Fruit fly (Drosophila melanogaster) whole organism, embryonic: Measurements from ENCODE around the gene Ilp6.

Experiments
- ATbp ChIP-seq: fragments of 200-800 bp; sonication (Bioruptor generic); optimal IDR thresholded peaks from 2 replicates; lab custom pipeline; 2017; ENCODE audit warnings: missing biosample characterization, mild to moderate bottlenecking, missing genetic modification characterization, missing genetic modification reagents
- Antp ChIP-seq: fragments of 200-800 bp; sonication (Bioruptor generic); optimal IDR thresholded peaks from 3 replicates; lab custom pipeline; 2016; ENCODE audit warnings: missing biosample characterization, missing genetic modification characterization
- CG10267 ChIP-seq: fragments of 200-800 bp; sonication (Bioruptor generic); optimal IDR thresholded peaks from 2 replicates; lab custom pipeline; 2018; ENCODE audit warnings: missing biosample characterization, mild to moderate bottlenecking, missing genetic modification characterization, moderate library complexity
- CG10321 ChIP-seq: fragments of 200-800 bp; sonication (Bioruptor generic); IDR thresholded peaks from 2 replicates; pipeline ENCODE4 v1.3.6; 2022; ENCODE audit warnings: missing biosample characterization, missing genetic modification characterization
- CG10366 ChIP-seq: fragments of 200-800 bp; sonication (Bioruptor generic); IDR thresholded peaks from 2 replicates; pipeline ENCODE4 v1.3.6; 2022; ENCODE audit warnings: missing biosample characterization, missing genetic modification characterization
- CG13424 ChIP-seq: fragments of 200-800 bp; sonication (Bioruptor generic); optimal IDR thresholded peaks from 2 replicates; lab custom pipeline; 2019; ENCODE audit warnings: missing biosample characterization, mild to moderate bottlenecking, missing genetic modification characterization, moderate library complexity
- CG13894 ChIP-seq: fragments of 200-800 bp; sonication (Bioruptor generic); optimal IDR thresholded peaks from 3 replicates; lab custom pipeline; 2018; ENCODE audit warnings: missing biosample characterization, mild to moderate bottlenecking, missing genetic modification characterization, moderate library complexity
- CG14014 ChIP-seq: fragments of 200-800 bp; sonication (Bioruptor generic); IDR thresholded peaks from 2 replicates; pipeline ENCODE4 v1.3.6; 2022; ENCODE audit warnings: missing biosample characterization, missing genetic modification characterization
- CG15514 ChIP-seq: fragments of 200-800 bp; sonication (Bioruptor generic); optimal IDR thresholded peaks from 3 replicates; lab custom pipeline; 2017; ENCODE audit warnings: missing biosample characterization, missing genetic modification characterization, mild to moderate bottlenecking, moderate library complexity, missing genetic modification reagents
- CG16779 ChIP-seq: fragments of 200-800 bp; sonication (Bioruptor generic); IDR thresholded peaks from 2 replicates; pipeline ENCODE4 v1.3.6; 2022; ENCODE audit warnings: missing biosample characterization, missing genetic modification characterization
- CG17359 ChIP-seq: fragments of 200-800 bp; sonication (Bioruptor generic); optimal IDR thresholded peaks from 3 replicates; lab custom pipeline; 2018; ENCODE audit warnings: missing biosample characterization, mild to moderate bottlenecking, missing genetic modification characterization, moderate library complexity
- CG18476 ChIP-seq: fragments of 200-800 bp; sonication (Bioruptor generic); optimal IDR thresholded peaks from 2 replicates; lab custom pipeline; 2016; ENCODE audit warnings: missing biosample characterization, mild to moderate bottlenecking, missing genetic modification characterization
- CG2120 ChIP-seq: fragments of 200-800 bp; sonication (Bioruptor generic); optimal IDR thresholded peaks from 3 replicates; lab custom pipeline; 2016; ENCODE audit warnings: missing biosample characterization, missing genetic modification characterization
- CG31441 ChIP-seq: fragments of 200-800 bp; sonication (Bioruptor generic); IDR thresholded peaks from 2 replicates; pipeline ENCODE4 v1.3.6; 2022; ENCODE audit warnings: missing biosample characterization, missing genetic modification characterization
- CG3281 ChIP-seq: fragments of 200-800 bp; sonication (Bioruptor generic); optimal IDR thresholded peaks from 3 replicates; lab custom pipeline; 2017; ENCODE audit warnings: missing biosample characterization, mild to moderate bottlenecking, missing genetic modification characterization
- CG33557 ChIP-seq: fragments of 200-800 bp; sonication (Bioruptor generic); optimal IDR thresholded peaks from 2 replicates; lab custom pipeline; 2019; ENCODE audit warnings: missing biosample characterization, mild to moderate bottlenecking, missing genetic modification characterization, moderate library complexity
- CG4328 ChIP-seq: fragments of 200-800 bp; sonication (Bioruptor generic); optimal IDR thresholded peaks from 3 replicates; lab custom pipeline; 2017; ENCODE audit warnings: missing biosample characterization, missing genetic modification reagents, missing genetic modification characterization
- CG4360 ChIP-seq: fragments of 200-800 bp; sonication (Bioruptor generic); IDR thresholded peaks from 2 replicates; pipeline ENCODE4 v1.3.6; 2022; ENCODE audit warnings: missing biosample characterization, missing genetic modification characterization
- CG8388 ChIP-seq: fragments of 200-800 bp; sonication (Bioruptor generic); optimal IDR thresholded peaks from 2 replicates; lab custom pipeline; 2019; ENCODE audit warnings: missing biosample characterization, mild to moderate bottlenecking, missing genetic modification characterization, moderate library complexity
- CHES-1-like ChIP-seq: fragments of 200-800 bp; sonication (Bioruptor generic); optimal IDR thresholded peaks from 2 replicates; lab custom pipeline; 2016; ENCODE audit warnings: missing biosample characterization, missing genetic modification characterization
- Camta ChIP-seq: fragments of 200-800 bp; sonication (Bioruptor generic); optimal IDR thresholded peaks from 2 replicates; lab custom pipeline; 2016; ENCODE audit warnings: missing biosample characterization, missing genetic modification characterization
- D19A ChIP-seq: fragments of 200-800 bp; optimal IDR thresholded peaks from 3 replicates; lab custom pipeline; 2019; ENCODE audit warnings: missing biosample characterization, mild to moderate bottlenecking, missing genetic modification characterization, moderate library complexity
- Dek ChIP-seq: fragments of 200-800 bp; sonication (Bioruptor generic); optimal IDR thresholded peaks from 3 replicates; lab custom pipeline; 2019; ENCODE audit warnings: missing biosample characterization, mild to moderate bottlenecking, missing genetic modification characterization, moderate library complexity
- Drgx ChIP-seq: fragments of 200-800 bp; sonication (Bioruptor generic); IDR thresholded peaks from 2 replicates; pipeline ENCODE4 v1.3.6; 2022; ENCODE audit warnings: missing biosample characterization, missing genetic modification characterization
- ERR ChIP-seq: fragments of 200-800 bp; sonication (Bioruptor generic); optimal IDR thresholded peaks from 2 replicates; lab custom pipeline; 2016; ENCODE audit warnings: missing biosample characterization, missing genetic modification characterization
- Gsc ChIP-seq: fragments of 200-800 bp; sonication (Bioruptor generic); IDR thresholded peaks from 2 replicates; pipeline ENCODE4 v1.3.6; 2022; ENCODE audit warnings: missing biosample characterization, missing genetic modification characterization
- HLH3B ChIP-seq: fragments of 200-800 bp; sonication (Bioruptor generic); IDR thresholded peaks from 2 replicates; pipeline ENCODE4 v1.3.6; 2022; ENCODE audit warnings: missing biosample characterization, missing genetic modification characterization
- Hmx ChIP-seq: fragments of 200-800 bp; sonication (Bioruptor generic); optimal IDR thresholded peaks from 2 replicates; lab custom pipeline; 2016; ENCODE audit warnings: missing biosample characterization, missing genetic modification characterization
- Med ChIP-seq: fragments of 200-800 bp; sonication (Bioruptor generic); peaks from one replicate; lab custom pipeline; 2016; ENCODE audit warnings: missing biosample characterization, missing genetic modification characterization, mild to moderate bottlenecking, inconsistent platforms, moderate library complexity
- Mrtf ChIP-seq: fragments of 200-800 bp; sonication (Bioruptor generic); IDR thresholded peaks from 3 replicates; pipeline ENCODE4 v1.3.6; 2022; ENCODE audit warnings: missing biosample characterization, missing genetic modification characterization
- NK7.1 ChIP-seq: fragments of 200-800 bp; sonication (Bioruptor generic); optimal IDR thresholded peaks from 3 replicates; lab custom pipeline; 2016; ENCODE audit warnings: missing biosample characterization, missing genetic modification characterization
- bcd ChIP-seq: fragments of 200-800 bp; sonication (Bioruptor generic); optimal IDR thresholded peaks from 2 replicates; lab custom pipeline; 2017; ENCODE audit warnings: missing biosample characterization, mild to moderate bottlenecking, missing genetic modification characterization
- corto ChIP-seq: fragments of 200-800 bp; sonication (Bioruptor generic); optimal IDR thresholded peaks from 2 replicates; lab custom pipeline; 2016; ENCODE audit warnings: missing biosample characterization, mild to moderate bottlenecking, missing genetic modification characterization, moderate library complexity
- crp ChIP-seq, 2 experiments: fragments of 200-800 bp; sonication (Bioruptor generic); optimal IDR thresholded peaks; 2 replicates in 1 of 2; 3 replicates in 1 of 2; lab custom pipeline; 2017; ENCODE audit warnings: missing biosample characterization in 2 of 2, missing genetic modification characterization in 2 of 2, mild to moderate bottlenecking in 1 of 2, moderate library complexity in 1 of 2
- ems ChIP-seq: fragments of 200-800 bp; sonication (Bioruptor generic); optimal IDR thresholded peaks from 3 replicates; lab custom pipeline; 2016; ENCODE audit warnings: missing biosample characterization, missing genetic modification characterization
- eve ChIP-seq, 2 experiments: fragments of >200 bp; optimal IDR thresholded peaks; 2 replicates each; lab custom pipeline; 2017; ENCODE audit warnings: missing biosample characterization in 2 of 2, missing genetic modification characterization in 2 of 2
- grn ChIP-seq: fragments of 200-800 bp; sonication (Bioruptor generic); optimal IDR thresholded peaks from 3 replicates; lab custom pipeline; 2017; ENCODE audit warnings: missing biosample characterization, missing genetic modification characterization
- hb ChIP-seq: fragments of 200-800 bp; sonication (Bioruptor generic); IDR thresholded peaks from 3 replicates; pipeline ENCODE4 v1.3.6; 2022; ENCODE audit warnings: missing biosample characterization, missing genetic modification characterization; ENCODE audit not compliant: partially characterized antibody
- jumu ChIP-seq: fragments of 200-800 bp; sonication (Bioruptor generic); optimal IDR thresholded peaks from 3 replicates; lab custom pipeline; 2016; ENCODE audit warnings: missing biosample characterization, missing genetic modification characterization
- kni ChIP-seq: fragments of 200-800 bp; sonication (Bioruptor generic); optimal IDR thresholded peaks from 3 replicates; lab custom pipeline; 2017; ENCODE audit warnings: mild to moderate bottlenecking, missing biosample characterization, missing genetic modification reagents, missing genetic modification characterization
- luna ChIP-seq: fragments of 200-800 bp; sonication (Bioruptor generic); optimal IDR thresholded peaks from 2 replicates; lab custom pipeline; 2016; ENCODE audit warnings: missing biosample characterization, missing genetic modification characterization
- mam ChIP-seq: fragments of 200-800 bp; sonication (Bioruptor generic); optimal IDR thresholded peaks from 3 replicates; lab custom pipeline; 2016; ENCODE audit warnings: missing biosample characterization, missing genetic modification characterization
- onecut ChIP-seq: fragments of 200-800 bp; sonication (Bioruptor generic); IDR thresholded peaks from 2 replicates; pipeline ENCODE4 v1.3.6; 2022; ENCODE audit warnings: missing biosample characterization, missing genetic modification characterization
- ro ChIP-seq: fragments of 200-800 bp; sonication (Bioruptor generic); IDR thresholded peaks from 2 replicates; pipeline ENCODE4 v1.3.6; 2022; ENCODE audit warnings: missing biosample characterization, missing genetic modification characterization
- sens-2 ChIP-seq: fragments of 200-800 bp; sonication (Bioruptor generic); IDR thresholded peaks from 2 replicates; pipeline ENCODE4 v1.3.6; 2022; ENCODE audit warnings: missing biosample characterization, missing genetic modification characterization
- stc ChIP-seq: fragments of 200-800 bp; sonication (Bioruptor generic); IDR thresholded peaks from 2 replicates; pipeline ENCODE4 v1.3.6; 2022; ENCODE audit warnings: missing biosample characterization, missing genetic modification characterization
- stwl ChIP-seq: fragments of 200-800 bp; sonication (Bioruptor generic); optimal IDR thresholded peaks from 3 replicates; lab custom pipeline; 2018; ENCODE audit warnings: missing biosample characterization, mild to moderate bottlenecking, missing genetic modification characterization, moderate library complexity
- tgo ChIP-seq: fragments of 200-800 bp; sonication (Bioruptor generic); IDR thresholded peaks from 3 replicates; pipeline ENCODE4 v1.3.6; 2022; ENCODE audit warnings: missing biosample characterization, missing genetic modification characterization
- trem ChIP-seq: fragments of 200-800 bp; optimal IDR thresholded peaks from 3 replicates; lab custom pipeline; 2019; ENCODE audit warnings: missing biosample characterization, mild to moderate bottlenecking, missing genetic modification characterization, moderate library complexity
- wdn ChIP-seq: fragments of 200-800 bp; sonication (Bioruptor generic); IDR thresholded peaks from 2 replicates; pipeline ENCODE4 v1.3.6; 2022; ENCODE audit warnings: missing biosample characterization, missing genetic modification characterization
- zen2 ChIP-seq: fragments of 200-800 bp; sonication (Bioruptor generic); IDR thresholded peaks from 3 replicates; pipeline ENCODE4 v1.3.6; 2022; ENCODE audit warnings: missing biosample characterization, missing genetic modification characterization; ENCODE audit not compliant: partially characterized antibody

The Ilp6 gene

DNA sequence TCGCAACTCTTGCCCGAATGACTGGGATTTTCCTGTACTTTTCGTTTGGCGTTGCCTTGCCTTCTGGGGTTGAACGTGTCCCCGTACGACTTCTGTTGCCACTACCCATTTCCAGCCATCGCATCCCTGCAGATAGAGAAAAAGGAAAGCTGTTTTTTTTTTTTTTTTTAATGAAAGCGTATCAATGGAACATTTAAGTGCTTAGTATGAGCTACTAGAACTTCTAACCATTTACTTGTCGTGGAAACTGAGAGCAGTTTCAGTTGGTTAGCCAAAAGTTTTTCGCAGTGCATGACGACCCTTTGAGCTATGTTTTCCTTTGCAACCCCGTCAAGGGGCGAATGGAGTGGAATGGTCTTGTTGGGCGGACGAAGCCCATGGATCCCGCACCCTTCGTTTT lies 5.1 kb downstream of the Ilp6 start (continued):
- TF ChIP-seq CG4328 (GFP tag; lab: Kevin White, UChicago) (no peak), eve (GFP tag; optimal IDR thresholded peaks at IDR 0.05; lab: Kevin White, UChicago) (no peak), sens-2 (GFP tag; lab: Robert Waterston, UW) (0 out of 2 replicates have a peak, but pooled peaks have one; percentile 50), CG10366 (GFP tag; lab: Robert Waterston, UW) (peak; percentile 84), ATbp (GFP tag; lab: Kevin White, UChicago) (peak; percentile 83), NK7.1 (GFP tag; lab: Kevin White, UChicago) (peak; percentile 80), onecut (GFP tag; lab: Robert Waterston, UW) (peak; percentile 61), Drgx (GFP tag; lab: Robert Waterston, UW) (no peak), CG16779 (GFP tag; lab: Robert Waterston, UW) (no peak), wdn (GFP tag; lab: Robert Waterston, UW) (peak; percentile 59; the same call in 1 of the 2 replicates), CG13894 (tag; lab: Kevin White, UChicago) (no peak), CG4360 (GFP tag; lab: Robert Waterston, UW) (peak; percentile 18; the same call in 1 of the 2 replicates), Gsc (GFP tag; lab: Robert Waterston, UW) (peak; percentile 39; the same call in 1 of the 2 replicates), corto (GFP tag; lab: Kevin White, UChicago) (no peak), CG18476 (GFP tag; lab: Kevin White, UChicago) (peak; percentile 46), CG17359 (peak; percentile 67), CG14014 (GFP tag; lab: Robert Waterston, UW) (peak; percentile 87), stc (GFP tag; lab: Robert Waterston, UW) (peak; percentile 67), luna (GFP tag; lab: Kevin White, UChicago) (no peak), trem (no peak), ro (peak; percentile 61; the same call in 1 of the 2 replicates), CG15514 (peak; percentile 26), CHES-1-like (GFP tag; lab: Kevin White, UChicago) (peak; percentile 78), bcd (GFP tag; lab: Kevin White, UChicago) (peak; percentile 15), CG10321 (GFP tag; lab: Robert Waterston, UW) (no peak), CG33557 (peak; percentile 65), ems (no peak), CG10267 (tag; lab: Kevin White, UChicago) (peak; percentile 42), tgo (GFP tag; lab: Robert Waterston, UW) (peak; percentile 70), hb (GFP tag; lab: Robert Waterston, UW) (no peak), stwl (no peak), Med (GFP tag; lab: Kevin White, UChicago) (peak; percentile 89), CG8388 (GFP tag; lab: Kevin White, UChicago) (peak; percentile 66), kni (GFP tag; lab: Kevin White, UChicago) (no peak), mam (peak; percentile 75), grn (GFP tag; lab: Kevin White, UChicago) (no peak), crp (GFP tag; optimal IDR thresholded peaks at IDR 0.05; lab: Kevin White, UChicago) (peak in 1 of 2 experiments; percentile 18), jumu (peak; percentile 79), zen2 (GFP tag; lab: Robert Waterston, UW) (no peak), CG2120 (GFP tag; lab: Kevin White, UChicago) (peak; percentile 86), CG31441 (peak; percentile 57), Hmx (GFP tag; lab: Kevin White, UChicago) (no peak), HLH3B (GFP tag; lab: Robert Waterston, UW) (peak; percentile 69), Dek (tag; lab: Kevin White, UChicago) (peak; percentile 54), CG13424 (tag; lab: Kevin White, UChicago) (peak; percentile 55), Camta (GFP tag; lab: Kevin White, UChicago) (peak; percentile 64), D19A (tag; lab: Kevin White, UChicago) (peak; percentile 54), Mrtf (peak; percentile 69), CG3281 (GFP tag; lab: Kevin White, UChicago) (peak; percentile 4), Antp (GFP tag; lab: Kevin White, UChicago) (peak; percentile 76), ERR (GFP tag; lab: Kevin White, UChicago) (peak; percentile 57)
